Fruit fly (Drosophila melanogaster): ENCODE results near the gene CG9777.

dm6 chrX:16637594-16638485, 5.8 kb upstream of the CG9777 start, which contains the start of gene RpS19a:
- TF ChIP-seq CG14655 (GFP tag; optimal IDR thresholded peaks at IDR 0.05) (peak; percentile 54), CG10348 (GFP tag; IDR thresholded peaks at IDR 0.05) (no peak), Pif1A (GFP tag; optimal IDR thresholded peaks at IDR 0.05) (peak; percentile 64), CG8159 (tag; optimal IDR thresholded peaks at IDR 0.05) (peak; percentile 46), CG8301 (tag; optimal IDR thresholded peaks at IDR 0.05) (peak; percentile 15), fd96Ca (GFP tag; IDR thresholded peaks at IDR 0.05) (no peak; the same call in 2 of the 3 replicates), Ets98B (GFP tag; IDR thresholded peaks at IDR 0.05) (peak; percentile 24), D1 (tag; optimal IDR thresholded peaks at IDR 0.05) (no peak), Pif1B (GFP tag; optimal IDR thresholded peaks at IDR 0.05) (peak; percentile 65), EcR (GFP tag; optimal IDR thresholded peaks at IDR 0.05) (no peak)

Data from whole organism, pupa.